Worm (Caenorhabditis elegans) whole organism, L1 larva: Measurements from ENCODE around the gene nhx-9.

Experiments
- elt-2 ChIP-seq: sonication (generic microtip); optimal IDR thresholded peaks from 2 replicates; lab custom pipeline; 2016; ENCODE audit warnings: missing genetic modification characterization, mild to moderate bottlenecking, inconsistent platforms, missing compliant biosample characterization, missing genetic modification reagents
- hlh-4 ChIP-seq: sonication (generic microtip); optimal IDR thresholded peaks from 2 replicates; lab custom pipeline; 2016; ENCODE audit warnings: mild to moderate bottlenecking, missing genetic modification characterization, missing compliant biosample characterization
- jun-1 ChIP-seq: fragments of 150-350 bp; optimal IDR thresholded peaks from 2 replicates; lab custom pipeline; 2014; ENCODE audit warnings: missing biosample characterization, missing genetic modification reagents, missing genetic modification characterization
- lin-13 ChIP-seq: fragments of 150-350 bp; optimal IDR thresholded peaks from 2 replicates; lab custom pipeline; 2014; ENCODE audit warnings: missing biosample characterization, missing genetic modification reagents, missing genetic modification characterization
- nhr-237 ChIP-seq: fragments of 150-350 bp; optimal IDR thresholded peaks from 2 replicates; lab custom pipeline; 2014; ENCODE audit warnings: missing biosample characterization, missing genetic modification characterization
- nhr-76 ChIP-seq: sonication (generic microtip); optimal IDR thresholded peaks from 2 replicates; lab custom pipeline; 2017; ENCODE audit warnings: missing biosample characterization, missing genetic modification characterization
- nhr-90 ChIP-seq: sonication (generic microtip); optimal IDR thresholded peaks from 2 replicates; lab custom pipeline; 2016; ENCODE audit warnings: mild to moderate bottlenecking, missing genetic modification characterization, missing compliant biosample characterization; ENCODE audit not compliant: poor library complexity
- unc-62 ChIP-seq: fragments of 150-350 bp; optimal IDR thresholded peaks from 2 replicates; lab custom pipeline; 2014; ENCODE audit warnings: missing biosample characterization, missing genetic modification reagents, missing genetic modification characterization

DNA sequence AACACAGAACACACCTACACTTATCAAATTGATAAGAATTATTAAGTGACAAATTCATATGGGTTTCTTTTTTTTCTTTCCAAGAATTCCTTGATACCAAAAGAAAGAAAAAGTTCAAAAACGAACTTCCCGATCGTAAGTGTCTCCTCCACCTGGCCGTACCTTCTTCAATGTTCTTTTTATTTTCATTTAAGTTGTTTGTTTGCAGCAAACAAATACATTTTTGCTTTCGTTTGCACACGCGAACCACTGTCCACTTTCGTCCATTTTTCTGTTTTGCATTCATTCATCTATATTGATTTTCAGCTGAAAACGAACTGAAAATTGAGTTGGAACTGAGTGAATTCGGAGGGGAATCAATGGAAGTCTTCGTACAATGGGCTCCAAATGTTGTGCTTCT is 18.9 kb upstream of the nhx-9 start, which contains the start of gene VZK822L.2:
- TF ChIP-seq elt-2 (tag; lab: Kevin White, UChicago) (no peak), nhr-237 (tag; lab: Kevin White, UChicago) (no peak), nhr-76 (tag; lab: Kevin White, UChicago) (no peak), jun-1 (tag; lab: Kevin White, UChicago) (no peak), nhr-90 (tag; lab: Kevin White, UChicago) (no peak), unc-62 (no peak), hlh-4 (no peak), lin-13 (GFP tag; lab: Kevin White, UChicago) (no peak)
